Fruit fly (Drosophila melanogaster): ENCODE measurements around the gene CG1523.
A peak's percentile ranks its signal among the peaks of the same experiment; 100 is the strongest.

DNA sequence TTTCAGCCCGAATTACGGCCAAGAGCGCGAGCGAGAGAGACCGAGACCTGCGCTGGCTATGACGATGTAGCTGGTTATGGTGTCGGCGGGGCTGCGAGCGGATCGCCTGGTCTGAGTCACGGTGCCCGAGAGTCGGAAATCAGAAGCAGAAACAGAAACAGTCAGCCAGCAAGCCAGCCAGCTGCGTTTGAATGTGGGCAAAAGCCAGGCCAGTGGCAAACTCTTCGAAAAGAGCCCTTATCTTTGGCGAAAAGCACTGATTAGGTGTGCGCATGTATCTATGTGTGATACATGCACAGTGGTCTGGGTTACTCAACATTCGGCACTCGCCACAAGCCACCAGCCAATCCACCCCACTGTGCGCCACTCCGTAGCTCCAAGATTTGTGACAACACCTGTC, 11.7 kb upstream of the CG1523 start:
- TF ChIP-seq D1 (tag; optimal IDR thresholded peaks at IDR 0.05) (no peak), CG4496 (GFP tag; IDR thresholded peaks at IDR 0.05) (no peak), Ets98B (GFP tag; IDR thresholded peaks at IDR 0.05) (no peak; the same call in 1 of the 2 replicates), CG32121 (GFP tag; IDR thresholded peaks at IDR 0.05) (no peak), fd96Ca (GFP tag; IDR thresholded peaks at IDR 0.05) (0 out of 3 replicates have a peak, but pooled peaks have one; percentile 27), EcR (GFP tag; optimal IDR thresholded peaks at IDR 0.05) (no peak), CG15710 (tag; optimal IDR thresholded peaks at IDR 0.05) (no peak), CG8301 (tag; optimal IDR thresholded peaks at IDR 0.05) (no peak), CG12605 (GFP tag; IDR thresholded peaks at IDR 0.05) (no peak), CG8159 (tag; optimal IDR thresholded peaks at IDR 0.05) (no peak), Snoo (tag; optimal IDR thresholded peaks at IDR 0.05) (no peak), gl (tag; optimal IDR thresholded peaks at IDR 0.05) (no peak), rn (GFP tag; IDR thresholded peaks at IDR 0.05) (no peak)
